Worm (Caenorhabditis elegans) whole organism, L3 larva: ENCODE measurements around the gene elt-4.
A peak's percentile ranks its signal among the peaks of the same experiment; 100 is the strongest.

ENCODE experiments used
- aly-2 ChIP-seq: fragments of 150-350 bp; optimal IDR thresholded peaks from 2 replicates; lab custom pipeline; 2014; ENCODE audit warnings: missing biosample characterization, missing genetic modification characterization
- ama-1 ChIP-seq: fragments of 150-350 bp; optimal IDR thresholded peaks from 2 replicates; lab custom pipeline; 2018
- ceh-16 ChIP-seq: sonication (generic microtip); optimal IDR thresholded peaks from 2 replicates; lab custom pipeline; 2017; ENCODE audit warnings: missing biosample characterization, missing genetic modification characterization
- daf-12 ChIP-seq: fragments of 150-350 bp; optimal IDR thresholded peaks from 2 replicates; lab custom pipeline; 2014; ENCODE audit warnings: missing biosample characterization, missing genetic modification reagents, missing genetic modification characterization
- egl-27 ChIP-seq: sonication (generic microtip); optimal IDR thresholded peaks from 4 replicates; lab custom pipeline; 2017; ENCODE audit warnings: missing biosample characterization, missing genetic modification reagents, missing genetic modification characterization
- elt-1 ChIP-seq: fragments of 150-350 bp; optimal IDR thresholded peaks from 2 replicates; lab custom pipeline; 2014; ENCODE audit warnings: missing biosample characterization, missing genetic modification characterization
- elt-3 ChIP-seq, 3 experiments: fragments of 150-350 bp in 1 of 3; sonication (generic microtip) in 2 of 3; optimal IDR thresholded peaks; 2 replicates in 2 of 3; 4 replicates in 1 of 3; lab custom pipeline; 2014 to 2017; ENCODE audit warnings: missing biosample characterization in 3 of 3, missing genetic modification characterization in 3 of 3
- eor-1 ChIP-seq, 2 experiments: fragments of 150-350 bp; optimal IDR thresholded peaks; 2 replicates each; lab custom pipeline; 2014 to 2018; ENCODE audit warnings: missing biosample characterization in 2 of 2, missing genetic modification characterization in 2 of 2
- fkh-10 ChIP-seq: sonication (generic microtip); optimal IDR thresholded peaks from 2 replicates; lab custom pipeline; 2017; ENCODE audit warnings: missing biosample characterization, missing genetic modification reagents, missing genetic modification characterization
- fkh-2 ChIP-seq: fragments of 150-350 bp; optimal IDR thresholded peaks from 2 replicates; lab custom pipeline; 2014; ENCODE audit warnings: missing biosample characterization, missing genetic modification reagents, missing genetic modification characterization
- fos-1 ChIP-seq: fragments of 150-350 bp; optimal IDR thresholded peaks from 2 replicates; lab custom pipeline; 2014; ENCODE audit warnings: missing biosample characterization, missing genetic modification characterization
- hmg-11 ChIP-seq: sonication (generic microtip); optimal IDR thresholded peaks from 2 replicates; lab custom pipeline; 2016; ENCODE audit warnings: missing genetic modification characterization, missing compliant biosample characterization
- jun-1 ChIP-seq: fragments of 150-350 bp; optimal IDR thresholded peaks from 2 replicates; lab custom pipeline; 2014; ENCODE audit warnings: missing biosample characterization, missing genetic modification reagents, missing genetic modification characterization
- lin-15B ChIP-seq: fragments of 150-350 bp; optimal IDR thresholded peaks from 2 replicates; lab custom pipeline; 2014; ENCODE audit warnings: missing biosample characterization, missing genetic modification characterization
- lsy-12 ChIP-seq: sonication (generic microtip); optimal IDR thresholded peaks from 2 replicates; lab custom pipeline; 2016; ENCODE audit warnings: mild to moderate bottlenecking, missing genetic modification characterization, missing compliant biosample characterization
- mml-1 ChIP-seq: fragments of 150-350 bp; sonication (generic microtip); optimal IDR thresholded peaks from 3 replicates; lab custom pipeline; 2014; ENCODE audit warnings: missing biosample characterization, missing genetic modification characterization
- nfya-1 ChIP-seq: sonication (generic microtip); optimal IDR thresholded peaks from 2 replicates; lab custom pipeline; 2017; ENCODE audit warnings: missing genetic modification characterization, mild to moderate bottlenecking, missing compliant biosample characterization, antibody characterized with exemption, moderate library complexity; ENCODE audit not compliant: insufficient read depth
- nhr-11 ChIP-seq: fragments of 150-350 bp; optimal IDR thresholded peaks from 2 replicates; lab custom pipeline; 2014; ENCODE audit warnings: missing biosample characterization, missing genetic modification characterization
- nhr-23 ChIP-seq: fragments of 150-350 bp; optimal IDR thresholded peaks from 2 replicates; lab custom pipeline; 2014; ENCODE audit warnings: missing biosample characterization, missing genetic modification reagents, missing genetic modification characterization
- nhr-237 ChIP-seq: fragments of 150-350 bp; optimal IDR thresholded peaks from 2 replicates; lab custom pipeline; 2014; ENCODE audit warnings: missing biosample characterization, missing genetic modification characterization
- nhr-25 ChIP-seq: sonication (generic microtip); optimal IDR thresholded peaks from 2 replicates; lab custom pipeline; 2017; ENCODE audit warnings: missing biosample characterization, missing genetic modification characterization
- nhr-43 ChIP-seq: sonication (generic microtip); optimal IDR thresholded peaks from 2 replicates; lab custom pipeline; 2016; ENCODE audit warnings: mild to moderate bottlenecking, missing genetic modification characterization, missing compliant biosample characterization; ENCODE audit not compliant: poor library complexity, severe bottlenecking
- nhr-76 ChIP-seq: fragments of 150-350 bp; sonication (generic microtip); optimal IDR thresholded peaks from 5 replicates; lab custom pipeline; 2014; ENCODE audit warnings: missing biosample characterization, missing genetic modification characterization
- nhr-77 ChIP-seq: fragments of 150-350 bp; optimal IDR thresholded peaks from 2 replicates; lab custom pipeline; 2014; ENCODE audit warnings: missing biosample characterization, missing genetic modification characterization
- pha-4 ChIP-seq: fragments of 150-350 bp; optimal IDR thresholded peaks from 2 replicates; lab custom pipeline; 2014; ENCODE audit warnings: missing biosample characterization, missing genetic modification reagents, missing genetic modification characterization
- pqm-1 ChIP-seq: fragments of 150-350 bp; optimal IDR thresholded peaks from 2 replicates; lab custom pipeline; 2017; ENCODE audit warnings: missing biosample characterization, missing genetic modification characterization, inconsistent platforms
- sea-2 ChIP-seq: fragments of 150-350 bp; sonication (generic microtip); optimal IDR thresholded peaks from 4 replicates; lab custom pipeline; 2014; ENCODE audit warnings: missing biosample characterization, missing genetic modification reagents, missing genetic modification characterization
- snpc-4 ChIP-seq: fragments of 150-350 bp; optimal IDR thresholded peaks from 2 replicates; lab custom pipeline; 2014; ENCODE audit warnings: missing biosample characterization, missing genetic modification characterization
- tbx-2 ChIP-seq: sonication (generic microtip); optimal IDR thresholded peaks from 2 replicates; lab custom pipeline; 2016; ENCODE audit warnings: mild to moderate bottlenecking, missing genetic modification characterization, missing compliant biosample characterization
- unc-39 ChIP-seq: sonication (generic microtip); optimal IDR thresholded peaks from 4 replicates; lab custom pipeline; 2017; ENCODE audit warnings: missing biosample characterization, missing genetic modification characterization
- zag-1 ChIP-seq: fragments of 150-350 bp; optimal IDR thresholded peaks from 2 replicates; lab custom pipeline; 2014; ENCODE audit warnings: missing biosample characterization, missing genetic modification characterization
- ztf-11 ChIP-seq: fragments of 150-350 bp; optimal IDR thresholded peaks from 2 replicates; lab custom pipeline; 2014; ENCODE audit warnings: missing biosample characterization, missing genetic modification characterization
- ztf-4 ChIP-seq: fragments of 150-350 bp; optimal IDR thresholded peaks from 2 replicates; lab custom pipeline; 2014; ENCODE audit warnings: missing biosample characterization, missing genetic modification characterization

elt-4 gene

DNA sequence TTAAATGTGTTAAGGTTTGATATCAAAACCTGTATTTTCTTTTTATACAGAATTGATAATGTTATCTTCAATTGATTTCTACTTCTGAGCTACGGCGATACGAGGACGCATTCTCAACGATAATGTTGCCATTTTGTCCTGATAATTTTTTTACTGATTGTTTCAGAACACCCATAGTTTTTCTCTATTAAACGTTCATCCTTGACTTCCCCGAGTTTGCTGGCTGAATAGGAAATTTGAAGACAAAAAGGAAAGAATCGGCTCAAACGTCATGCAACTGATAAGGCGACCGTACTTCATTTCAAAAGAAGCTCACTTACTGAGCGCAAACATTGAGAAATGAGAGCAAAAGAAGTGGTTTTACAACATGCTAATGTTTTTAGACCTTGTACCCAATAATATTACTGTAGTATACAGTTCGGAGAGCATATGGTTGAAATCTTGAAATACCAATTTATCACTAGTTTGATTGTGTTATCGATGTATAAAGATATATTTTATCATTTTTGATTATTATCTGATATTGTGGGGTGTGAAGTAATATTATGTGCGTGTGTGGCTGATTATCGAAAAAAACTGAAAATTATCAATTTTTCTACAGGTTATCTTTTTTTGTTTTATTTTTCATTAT is 3.9 kb downstream of the elt-4 start:
- peak; percentile 48 for TF ChIP-seq jun-1 (tag; lab: Kevin White, UChicago)
- no peak for TF ChIP-seq tbx-2 (tag; lab: Kevin White, UChicago)
- no peak for TF ChIP-seq elt-1
- TF ChIP-seq zag-1 (tag; lab: Kevin White, UChicago) = no peak
- no peak for TF ChIP-seq eor-1 (tag; optimal IDR thresholded peaks at IDR 0.05; lab: Kevin White, UChicago)
- TF ChIP-seq pqm-1 (tag; lab: Kevin White, UChicago) = peak; percentile 64
- TF ChIP-seq ceh-16 = no peak

DNA sequence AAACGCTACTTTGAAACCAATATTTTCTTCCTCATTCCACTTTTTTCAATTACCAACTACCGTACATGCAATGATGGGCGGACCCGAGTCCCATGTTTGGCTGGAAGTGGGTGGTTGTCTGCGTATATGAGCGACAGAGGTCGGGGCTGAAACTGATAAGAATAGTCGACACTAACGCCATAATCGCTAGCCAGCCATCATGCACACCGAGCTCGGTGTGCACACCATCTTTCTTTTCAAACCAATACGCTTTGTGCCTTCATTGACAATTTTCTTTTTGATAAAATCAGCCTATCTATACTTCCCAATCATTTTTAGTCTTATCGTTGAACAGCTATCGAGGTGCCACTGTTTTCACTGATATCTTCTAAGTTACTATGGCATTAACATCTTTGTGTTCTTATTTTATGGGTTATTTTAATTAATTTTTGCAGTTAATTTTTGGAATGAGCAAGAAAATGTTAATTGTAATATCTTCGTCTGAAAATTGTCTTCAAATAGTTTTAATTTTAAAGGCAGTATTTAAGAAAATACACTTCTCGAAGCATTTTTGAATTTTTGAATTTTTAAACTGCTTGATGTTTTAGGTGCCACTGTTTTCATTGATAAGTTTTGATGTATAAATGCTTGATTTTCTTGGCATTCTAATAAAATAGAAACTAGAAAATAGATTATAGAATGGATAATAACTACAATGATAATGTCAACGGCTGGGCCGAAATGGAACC is 5.4 kb downstream of the elt-4 start, which contains the start of gene elt-2:
elt-2 (plus strand) TSS at position 678 of the 728 bp plus-strand sequence.
- TF ChIP-seq nhr-43 (tag; lab: Kevin White, UChicago) (no peak), tbx-2 (tag; lab: Kevin White, UChicago) (no peak), pqm-1 (tag; lab: Kevin White, UChicago) (peak; percentile 96), pha-4 (tag; lab: Kevin White, UChicago) (peak; percentile 2), nfya-1 (tag; lab: Kevin White, UChicago) (peak; percentile 78), daf-12 (tag; lab: Kevin White, UChicago) (no peak), nhr-23 (no peak), elt-1 (no peak), lsy-12 (tag; lab: Kevin White, UChicago) (peak; percentile 41), jun-1 (tag; lab: Kevin White, UChicago) (peak; percentile 95)

DNA sequence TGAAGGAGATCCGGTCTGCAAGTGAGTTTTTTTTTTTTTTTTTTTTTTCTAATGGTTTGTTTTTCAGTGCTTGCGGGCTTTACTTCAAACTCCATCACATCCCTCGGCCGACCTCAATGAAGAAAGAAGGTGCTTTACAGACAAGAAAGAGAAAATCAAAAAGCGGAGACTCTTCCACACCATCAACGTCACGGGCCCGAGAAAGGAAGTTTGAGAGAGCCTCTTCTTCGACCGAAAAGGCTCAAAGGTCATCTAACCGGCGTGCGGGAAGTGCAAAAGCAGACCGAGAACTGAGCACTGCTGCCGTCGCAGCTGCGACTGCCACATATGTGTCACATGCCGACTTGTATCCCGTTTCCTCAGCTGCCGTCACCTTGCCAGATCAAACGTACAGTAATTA is 6.9 kb downstream of the elt-4 start:
- TF ChIP-seq nhr-76 (tag; lab: Kevin White, UChicago) (no peak), aly-2 (tag; lab: Kevin White, UChicago) (no peak), unc-39 (tag; lab: Kevin White, UChicago) (no peak)

DNA sequence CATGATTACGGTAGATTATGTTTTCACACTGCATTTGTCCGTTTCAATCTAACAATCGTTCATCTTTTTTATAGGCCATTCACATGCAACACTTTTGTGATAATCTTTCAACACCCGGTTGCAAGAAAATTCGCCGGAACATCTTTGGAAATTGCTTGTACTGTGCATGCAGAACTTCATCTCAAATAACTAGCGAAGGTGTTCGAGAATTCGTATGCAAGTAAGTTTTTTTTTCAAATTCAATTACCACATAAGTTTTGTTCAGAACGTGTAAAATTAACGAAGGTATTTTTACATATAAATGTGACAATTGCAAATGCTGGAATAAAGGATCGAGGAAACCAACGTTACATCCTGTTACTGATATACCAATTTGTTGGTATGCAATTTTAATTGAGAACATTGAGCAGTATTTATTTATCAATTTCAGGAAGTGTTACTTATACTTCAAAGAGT is 10.0 kb downstream of the elt-4 start, which contains the start of gene C33D3.3:
C33D3.3 (plus strand) TSS at position 51 of the 456 bp plus-strand sequence.
- TF ChIP-seq ztf-4 (tag; lab: Kevin White, UChicago) (no peak), egl-27 (tag; lab: Kevin White, UChicago) (no peak), tbx-2 (tag; lab: Kevin White, UChicago) (no peak), elt-3 (tag; optimal IDR thresholded peaks at IDR 0.05; lab: Kevin White, UChicago) (no peak), snpc-4 (tag; lab: Kevin White, UChicago) (no peak), ceh-16 (no peak), lin-15B (tag; lab: Kevin White, UChicago) (no peak), fkh-10 (no peak), sea-2 (no peak), daf-12 (tag; lab: Kevin White, UChicago) (no peak), eor-1 (tag; optimal IDR thresholded peaks at IDR 0.05; lab: Kevin White, UChicago) (no peak), aly-2 (tag; lab: Kevin White, UChicago) (no peak), ztf-11 (tag; lab: Kevin White, UChicago) (no peak), lsy-12 (tag; lab: Kevin White, UChicago) (no peak), hmg-11 (no peak)
- TF ChIP-seq, all 47 proteins: peak for 0

DNA sequence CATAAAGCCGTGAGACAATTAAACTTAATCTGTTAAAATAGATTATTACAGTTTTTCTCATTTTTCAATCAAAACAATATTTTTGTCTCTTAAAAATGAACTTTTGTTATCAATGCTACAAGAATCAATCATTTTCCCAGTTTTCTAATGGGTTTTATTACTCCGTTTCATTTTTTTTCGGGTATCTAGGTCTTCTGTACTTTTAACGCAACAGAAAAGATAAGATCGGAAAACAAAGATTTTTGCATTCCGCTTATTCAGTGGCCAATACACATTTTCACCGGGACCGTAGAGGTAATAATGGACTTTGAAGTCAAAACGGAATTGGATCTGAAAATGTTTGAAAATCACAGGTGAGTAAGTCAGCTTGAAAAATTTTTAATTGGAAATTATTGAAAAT is 13.4 kb downstream of the elt-4 start, which contains the start of gene C33D3.4:
C33D3.4 (plus strand) TSS at position 301 of the 400 bp plus-strand sequence.
- no peak for TF ChIP-seq mml-1 (tag; lab: Kevin White, UChicago)
- TF ChIP-seq elt-3 (tag; optimal IDR thresholded peaks at IDR 0.05; lab: Kevin White, UChicago) = no peak
- TF ChIP-seq nhr-25 (tag; lab: Kevin White, UChicago) = no peak
- TF ChIP-seq fkh-2 (tag; lab: Kevin White, UChicago) = no peak
- TF ChIP-seq jun-1 (tag; lab: Kevin White, UChicago) = no peak
- TF ChIP-seq ama-1 (lab: Kevin White, UChicago) = no peak
- TF ChIP-seq nhr-11 (tag; lab: Kevin White, UChicago) = no peak
- TF ChIP-seq nfya-1 (tag; lab: Kevin White, UChicago) = no peak
- TF ChIP-seq fos-1 (tag; lab: Kevin White, UChicago) = no peak
- TF ChIP-seq lin-15B (tag; lab: Kevin White, UChicago) = no peak
- no peak for TF ChIP-seq nhr-237 (tag; lab: Kevin White, UChicago)
- TF ChIP-seq hmg-11 = no peak
- no peak for TF ChIP-seq zag-1 (tag; lab: Kevin White, UChicago)
- TF ChIP-seq nhr-77 (tag; lab: Kevin White, UChicago) = no peak
